Worm (Caenorhabditis elegans): ENCODE data around the gene nspg-6.

- TF ChIP-seq ztf-11 (tag; optimal IDR thresholded peaks at IDR 0.05) (no peak), nfya-1 (tag; optimal IDR thresholded peaks at IDR 0.05; ENCODE audit: insufficient read depth) (no peak), nhr-76 (tag; optimal IDR thresholded peaks at IDR 0.05) (no peak), nhr-77 (tag; optimal IDR thresholded peaks at IDR 0.05) (no peak), pha-4 (tag; optimal IDR thresholded peaks at IDR 0.05) (no peak)
These were observed 32.3 kb upstream of the nspg-6 start, which contains the start of gene F08F8.7 for ce11 chrIII:7347049-7347448.
